In the genomic region with DNA sequence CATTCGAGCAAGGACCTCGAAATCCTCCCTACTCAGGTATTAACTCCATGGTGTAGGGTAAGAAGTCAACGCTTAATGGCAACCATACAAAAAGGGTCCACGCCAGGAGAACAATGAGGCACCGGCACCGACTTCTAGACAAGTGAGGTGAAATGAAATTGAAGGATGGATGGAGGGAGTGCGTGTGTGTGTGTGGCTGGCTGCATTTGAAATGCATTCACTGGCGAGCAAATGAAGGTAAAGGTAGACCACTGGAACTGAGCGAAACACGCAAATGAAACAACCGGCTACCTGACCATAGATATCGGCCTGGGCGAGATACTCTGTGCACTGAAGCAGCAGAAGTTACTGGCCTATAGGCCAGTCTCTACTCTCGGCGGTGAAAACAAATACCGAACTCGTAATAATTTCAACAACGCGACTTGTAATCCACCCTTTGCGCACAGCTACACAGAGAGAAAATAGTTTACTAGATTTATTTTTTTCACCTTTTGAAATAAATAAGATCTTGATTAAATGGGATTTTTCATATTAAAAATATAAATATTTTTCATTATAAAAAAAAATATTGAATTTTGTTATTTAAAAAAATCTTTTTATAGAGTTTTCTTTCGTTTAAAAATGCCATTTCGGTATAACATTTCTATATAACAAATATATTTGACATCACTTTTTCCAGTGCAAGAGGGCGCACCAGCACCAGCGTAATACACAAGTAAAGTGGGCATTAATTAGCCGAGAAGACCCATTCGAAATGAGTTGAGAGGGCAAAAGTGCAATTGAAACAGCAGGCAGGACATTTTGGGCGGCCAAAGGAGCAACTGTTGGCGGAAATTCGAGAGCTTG, we compare ENCODE assay signal across 1 fruit fly cellular context.
A peak's percentile ranks its signal among the peaks of the same experiment; 100 is the strongest.
TF ChIP-seq lines count a peak whose summit lies in the region.

No protein-coding gene starts in this region.

TF ChIP-seq in whole organism, embryonic, 481 proteins besides CTCF, POLR2A, EP300 and RAD21 (continued from another document and continues in another):
- TF ChIP-seq CG17361 (GFP tag; IDR thresholded peaks at IDR 0.05; lab: Robert Waterston, UW) (peak; percentile 90), PHDP (tag; optimal IDR thresholded peaks at IDR 0.05; lab: Kevin White, UChicago) (peak; percentile 84), gcm (GFP tag; optimal IDR thresholded peaks at IDR 0.05; lab: Kevin White, UChicago) (peak; percentile 87), CG2199 (GFP tag; IDR thresholded peaks at IDR 0.05; lab: Robert Waterston, UW) (peak; percentile 94), CG1602 (GFP tag; optimal IDR thresholded peaks at IDR 0.05; lab: Kevin White, UChicago) (peak; percentile 84), CG11085 (GFP tag; IDR thresholded peaks at IDR 0.05; lab: Robert Waterston, UW) (no peak), bowl (GFP tag; IDR thresholded peaks at IDR 0.05; lab: Robert Waterston, UW) (0 out of 2 replicates have a peak, but pooled peaks have one; percentile 55), gt (GFP tag; IDR thresholded peaks at IDR 0.05; lab: Robert Waterston, UW) (no peak), odd (GFP tag; optimal IDR thresholded peaks at IDR 0.05; lab: Kevin White, UChicago) (peak; percentile 84), lab (GFP tag; optimal IDR thresholded peaks at IDR 0.05; lab: Kevin White, UChicago) (no peak), ttk (GFP tag; IDR thresholded peaks at IDR 0.05; lab: Robert Waterston, UW) (peak; percentile 86), Spps (tag; optimal IDR thresholded peaks at IDR 0.05; lab: Kevin White, UChicago) (peak; percentile 57), ems (GFP tag; optimal IDR thresholded peaks at IDR 0.05; lab: Kevin White, UChicago) (peak; percentile 12), Meics (GFP tag; optimal IDR thresholded peaks at IDR 0.05; lab: Kevin White, UChicago) (no peak), grn (GFP tag; optimal IDR thresholded peaks at IDR 0.05; lab: Kevin White, UChicago) (no peak), CG14710 (tag; optimal IDR thresholded peaks at IDR 0.05; lab: Kevin White, UChicago) (peak; percentile 84), ara (GFP tag; IDR thresholded peaks at IDR 0.05; lab: Robert Waterston, UW) (peak; percentile 32; the same call in 1 of the 2 replicates), az2 (GFP tag; optimal IDR thresholded peaks at IDR 0.05; lab: Kevin White, UChicago) (peak; percentile 87), CG14965 (GFP tag; optimal IDR thresholded peaks at IDR 0.05; lab: Kevin White, UChicago; ENCODE audit: borderline replicate concordance) (no peak), wdn (GFP tag; IDR thresholded peaks at IDR 0.05; lab: Robert Waterston, UW) (peak; percentile 70; the same call in 1 of the 2 replicates), slbo (GFP tag; IDR thresholded peaks at IDR 0.05; lab: Robert Waterston, UW) (peak; percentile 84), abd-A (tag; optimal IDR thresholded peaks at IDR 0.05; lab: Kevin White, UChicago) (no peak), fru (optimal IDR thresholded peaks at IDR 0.05; lab: Kevin White, UChicago) (no peak), CG4424 (GFP tag; optimal IDR thresholded peaks at IDR 0.05; lab: Kevin White, UChicago) (peak; percentile 64), CG11696 (GFP tag; IDR thresholded peaks at IDR 0.05; lab: Robert Waterston, UW) (no peak), so (GFP tag; IDR thresholded peaks at IDR 0.05; lab: Robert Waterston, UW) (peak; percentile 89; the same call in 2 of the 3 replicates), Deaf1 (tag; optimal IDR thresholded peaks at IDR 0.05; lab: Kevin White, UChicago) (no peak), CG4820 (GFP tag; optimal IDR thresholded peaks at IDR 0.05; lab: Kevin White, UChicago) (peak; percentile 39), dimm (GFP tag; IDR thresholded peaks at IDR 0.05; lab: Robert Waterston, UW) (peak; percentile 56), pfk (GFP tag; optimal IDR thresholded peaks at IDR 0.05; lab: Kevin White, UChicago) (peak; percentile 70), Doc3 (GFP tag; IDR thresholded peaks at IDR 0.05; lab: Robert Waterston, UW; ENCODE audit: partially characterized antibody) (no peak), CG16815 (GFP tag; optimal IDR thresholded peaks at IDR 0.05; lab: Kevin White, UChicago) (peak; percentile 77), Drgx (GFP tag; IDR thresholded peaks at IDR 0.05; lab: Robert Waterston, UW) (peak; percentile 37; the same call in 1 of the 2 replicates), Opbp (GFP tag; IDR thresholded peaks at IDR 0.05; lab: Robert Waterston, UW; ENCODE audit: partially characterized antibody) (no peak), CG6791 (GFP tag; IDR thresholded peaks at IDR 0.05; lab: Robert Waterston, UW; ENCODE audit: partially characterized antibody) (no peak), CG8281 (tag; optimal IDR thresholded peaks at IDR 0.05; lab: Kevin White, UChicago) (peak; percentile 12), Hmr (GFP tag; optimal IDR thresholded peaks at IDR 0.05; lab: Kevin White, UChicago) (peak; percentile 88), Scr (GFP tag; IDR thresholded peaks at IDR 0.05; lab: Robert Waterston, UW; ENCODE audit: partially characterized antibody) (0 out of 2 replicates have a peak, but pooled peaks have one; percentile 35), Dek (tag; optimal IDR thresholded peaks at IDR 0.05; lab: Kevin White, UChicago) (peak; percentile 71), Bgb (GFP tag; IDR thresholded peaks at IDR 0.05; lab: Robert Waterston, UW; ENCODE audit: partially characterized antibody) (0 out of 2 replicates have a peak, but pooled peaks have one; percentile 21), ken (GFP tag; IDR thresholded peaks at IDR 0.05; lab: Robert Waterston, UW) (peak; percentile 59; the same call in 2 of the 3 replicates), CG10959 (GFP tag; IDR thresholded peaks at IDR 0.05; lab: Robert Waterston, UW) (peak; percentile 80), CG18476 (GFP tag; optimal IDR thresholded peaks at IDR 0.05; lab: Kevin White, UChicago) (no peak), Ada2b (GFP tag; IDR thresholded peaks at IDR 0.05; lab: Robert Waterston, UW) (no peak), zfh2 (GFP tag; optimal IDR thresholded peaks at IDR 0.05; lab: Kevin White, UChicago) (peak; percentile 26), twi (tag; optimal IDR thresholded peaks at IDR 0.05; lab: Kevin White, UChicago) (peak; percentile 73), rib (GFP tag; IDR thresholded peaks at IDR 0.05; lab: Robert Waterston, UW) (peak; percentile 21; the same call in 1 of the 2 replicates), CG6175 (GFP tag; IDR thresholded peaks at IDR 0.05; lab: Robert Waterston, UW) (no peak), Bdp1 (GFP tag; optimal IDR thresholded peaks at IDR 0.05; lab: Kevin White, UChicago) (peak; percentile 52), h (optimal IDR thresholded peaks at IDR 0.05; lab: Kevin White, UChicago) (no peak), peb (GFP tag; IDR thresholded peaks at IDR 0.05; lab: Robert Waterston, UW) (0 out of 2 replicates have a peak, but pooled peaks have one; percentile 6), CG2678 (tag; optimal IDR thresholded peaks at IDR 0.05; lab: Kevin White, UChicago) (no peak), CG3407 (GFP tag; optimal IDR thresholded peaks at IDR 0.05; lab: Kevin White, UChicago) (peak; percentile 80), scrt (GFP tag; optimal IDR thresholded peaks at IDR 0.05; lab: Kevin White, UChicago) (no peak), CG18764 (GFP tag; optimal IDR thresholded peaks at IDR 0.05; lab: Kevin White, UChicago) (no peak), dmrt99B (tag; optimal IDR thresholded peaks at IDR 0.05; lab: Kevin White, UChicago) (peak; percentile 89), CG16863 (GFP tag; optimal IDR thresholded peaks at IDR 0.05; lab: Kevin White, UChicago) (peak; percentile 43), esg (GFP tag; conservative IDR thresholded peaks at IDR 0.05; lab: Robert Waterston, UW) (peak; percentile 87), CG6689 (GFP tag; IDR thresholded peaks at IDR 0.05; lab: Robert Waterston, UW) (peak; percentile 65), CG6813 (GFP tag; optimal IDR thresholded peaks at IDR 0.05; lab: Kevin White, UChicago) (peak; percentile 68), CG11093 (GFP tag; IDR thresholded peaks at IDR 0.05; lab: Robert Waterston, UW) (0 out of 3 replicates have a peak, but pooled peaks have one; percentile 19), Ssrp (tag; optimal IDR thresholded peaks at IDR 0.05; lab: Kevin White, UChicago) (peak; percentile 86), crol (GFP tag; IDR thresholded peaks at IDR 0.05; lab: Robert Waterston, UW) (peak; percentile 42; the same call in 1 of the 2 replicates), CG3281 (GFP tag; optimal IDR thresholded peaks at IDR 0.05; lab: Kevin White, UChicago) (peak; percentile 45), Dad (GFP tag; optimal IDR thresholded peaks at IDR 0.05; lab: Kevin White, UChicago) (no peak), tin (GFP tag; optimal IDR thresholded peaks at IDR 0.05; lab: Kevin White, UChicago) (peak; percentile 77), CG1024 (GFP tag; IDR thresholded peaks at IDR 0.05; lab: Robert Waterston, UW) (peak; percentile 74; the same call in 1 of the 2 replicates), HmgZ (tag; optimal IDR thresholded peaks at IDR 0.05; lab: Kevin White, UChicago) (peak; percentile 53), lola (GFP tag; optimal IDR thresholded peaks at IDR 0.05; lab: Kevin White, UChicago) (peak in 1 of 3 experiments; percentile 91), Kr (GFP tag; optimal IDR thresholded peaks at IDR 0.05; lab: Kevin White, UChicago) (peak; percentile 81), pum (GFP tag; optimal IDR thresholded peaks at IDR 0.05; lab: Kevin White, UChicago) (peak; percentile 44), CG1603 (tag; optimal IDR thresholded peaks at IDR 0.05; lab: Kevin White, UChicago) (peak; percentile 14), CG17186 (GFP tag; optimal IDR thresholded peaks at IDR 0.05; lab: Kevin White, UChicago) (no peak), CG17912 (GFP tag; optimal IDR thresholded peaks at IDR 0.05; lab: Kevin White, UChicago) (no peak), croc (GFP tag; conservative IDR thresholded peaks at IDR 0.05; lab: Robert Waterston, UW) (peak; percentile 74), hth (optimal IDR thresholded peaks at IDR 0.05; lab: Kevin White, UChicago) (no peak), CG1832 (GFP tag; optimal IDR thresholded peaks at IDR 0.05; lab: Kevin White, UChicago) (no peak), mam (GFP tag; optimal IDR thresholded peaks at IDR 0.05; lab: Kevin White, UChicago) (peak; percentile 33), HmgD (GFP tag; optimal IDR thresholded peaks at IDR 0.05; lab: Kevin White, UChicago) (no peak), MBD-R2 (GFP tag; IDR thresholded peaks at IDR 0.05; lab: Robert Waterston, UW) (peak; percentile 45), CG7357 (GFP tag; IDR thresholded peaks at IDR 0.05; lab: Robert Waterston, UW) (peak; percentile 31; the same call in 1 of the 3 replicates), pnt (GFP tag; optimal IDR thresholded peaks at IDR 0.05; lab: Kevin White, UChicago) (peak; percentile 33), Atf3 (GFP tag; optimal IDR thresholded peaks at IDR 0.05; lab: Kevin White, UChicago) (peak; percentile 51), sisA (GFP tag; IDR thresholded peaks at IDR 0.05; lab: Robert Waterston, UW) (peak; percentile 87), Lpt (GFP tag; optimal IDR thresholded peaks at IDR 0.05; lab: Kevin White, UChicago) (no peak), CG42726 (GFP tag; IDR thresholded peaks at IDR 0.05; lab: Robert Waterston, UW; ENCODE audit: partially characterized antibody) (no peak), NfI (GFP tag; optimal IDR thresholded peaks at IDR 0.05; lab: Kevin White, UChicago) (peak; percentile 54), CG11560 (tag; IDR thresholded peaks at IDR 0.05; lab: Robert Waterston, UW) (peak; percentile 63; the same call in 1 of the 3 replicates), Hey (tag; optimal IDR thresholded peaks at IDR 0.05; lab: Kevin White, UChicago) (no peak), Lim3 (GFP tag; IDR thresholded peaks at IDR 0.05; lab: Robert Waterston, UW) (no peak), Antp (GFP tag; optimal IDR thresholded peaks at IDR 0.05; lab: Kevin White, UChicago) (peak; percentile 28), Oaz (GFP tag; IDR thresholded peaks at IDR 0.05; lab: Robert Waterston, UW) (peak; percentile 48; the same call in 1 of the 2 replicates), CG18262 (tag; optimal IDR thresholded peaks at IDR 0.05; lab: Kevin White, UChicago) (peak; percentile 91), CG15601 (tag; optimal IDR thresholded peaks at IDR 0.05; lab: Kevin White, UChicago) (peak; percentile 69), CG14667 (GFP tag; IDR thresholded peaks at IDR 0.05; lab: Robert Waterston, UW) (0 out of 2 replicates have a peak, but pooled peaks have one; percentile 17), CG3995 (GFP tag; optimal IDR thresholded peaks at IDR 0.05; lab: Kevin White, UChicago) (no peak), CG4404 (GFP tag; IDR thresholded peaks at IDR 0.05; lab: Robert Waterston, UW) (peak; percentile 45), usp (GFP tag; optimal IDR thresholded peaks at IDR 0.05; lab: Kevin White, UChicago) (no peak), CG18619 (GFP tag; optimal IDR thresholded peaks at IDR 0.05; lab: Kevin White, UChicago) (peak; percentile 82), gfzf (GFP tag; optimal IDR thresholded peaks at IDR 0.05; lab: Kevin White, UChicago) (no peak), CG4360 (GFP tag; IDR thresholded peaks at IDR 0.05; lab: Robert Waterston, UW) (no peak), Dll (GFP tag; IDR thresholded peaks at IDR 0.05; lab: Robert Waterston, UW; ENCODE audit: partially characterized antibody) (no peak), bbx (GFP tag; IDR thresholded peaks at IDR 0.05; lab: Robert Waterston, UW; ENCODE audit: partially characterized antibody) (peak; percentile 8; the same call in 1 of the 2 replicates), aop (GFP tag; IDR thresholded peaks at IDR 0.05; lab: Robert Waterston, UW) (no peak), CG9437 (GFP tag; optimal IDR thresholded peaks at IDR 0.05; lab: Kevin White, UChicago) (peak; percentile 86), tup (GFP tag; optimal IDR thresholded peaks at IDR 0.05; lab: Kevin White, UChicago) (peak; percentile 27), slou (GFP tag; optimal IDR thresholded peaks at IDR 0.05; lab: Kevin White, UChicago) (peak; percentile 7), Awh (GFP tag; IDR thresholded peaks at IDR 0.05; lab: Robert Waterston, UW) (no peak), CG43689 (GFP tag; IDR thresholded peaks at IDR 0.05; lab: Robert Waterston, UW) (peak; percentile 48; the same call in 1 of the 2 replicates), eve (GFP tag; optimal IDR thresholded peaks at IDR 0.05; lab: Kevin White, UChicago) (no peak), hb (GFP tag; IDR thresholded peaks at IDR 0.05; lab: Robert Waterston, UW; ENCODE audit: partially characterized antibody) (no peak), Jarid2 (GFP tag; optimal IDR thresholded peaks at IDR 0.05; lab: Kevin White, UChicago) (no peak), fd96Cb (tag; optimal IDR thresholded peaks at IDR 0.05; lab: Kevin White, UChicago) (peak; percentile 83), CG13894 (tag; optimal IDR thresholded peaks at IDR 0.05; lab: Kevin White, UChicago) (no peak), CG9797 (GFP tag; optimal IDR thresholded peaks at IDR 0.05; lab: Kevin White, UChicago) (no peak), Hr3 (GFP tag; optimal IDR thresholded peaks at IDR 0.05; lab: Kevin White, UChicago) (peak; percentile 86), CkIIα-i1 (GFP tag; IDR thresholded peaks at IDR 0.05; lab: Robert Waterston, UW) (no peak)
